Worm (Caenorhabditis elegans) whole organism, L1 larva: Measurements from ENCODE around the gene fic-1.

Experiments used
- C04F5.9 ChIP-seq: sonication (generic microtip); optimal IDR thresholded peaks from 2 replicates; lab custom pipeline; 2016; ENCODE audit warnings: missing genetic modification characterization, missing compliant biosample characterization
- C16A3.4 ChIP-seq: fragments of 150-350 bp; optimal IDR thresholded peaks from 2 replicates; lab custom pipeline; 2014; ENCODE audit warnings: missing biosample characterization, missing genetic modification characterization
- F16B12.6 ChIP-seq: fragments of 150-350 bp; optimal IDR thresholded peaks from 2 replicates; lab custom pipeline; 2014; ENCODE audit warnings: missing biosample characterization, missing genetic modification characterization
- aha-1 ChIP-seq: fragments of 150-350 bp; optimal IDR thresholded peaks from 2 replicates; lab custom pipeline; 2014; ENCODE audit warnings: missing biosample characterization, missing genetic modification characterization
- alr-1 ChIP-seq: fragments of 200-800 bp; sonication (Bioruptor generic); optimal IDR thresholded peaks from 2 replicates; lab custom pipeline; 2018; ENCODE audit warnings: borderline replicate concordance, mild to moderate bottlenecking, missing genetic modification characterization, missing compliant biosample characterization
- ama-1 ChIP-seq: fragments of 150-350 bp; optimal IDR thresholded peaks from 2 replicates; lab custom pipeline; 2014
- blmp-1 ChIP-seq: fragments of 150-350 bp; optimal IDR thresholded peaks from 2 replicates; lab custom pipeline; 2014; ENCODE audit warnings: missing biosample characterization, missing genetic modification characterization
- ceh-63 ChIP-seq: fragments of 200-800 bp; sonication (Bioruptor generic); optimal IDR thresholded peaks from 2 replicates; lab custom pipeline; 2018; ENCODE audit warnings: mild to moderate bottlenecking, missing genetic modification characterization, missing compliant biosample characterization
- ceh-8 ChIP-seq: fragments of 200-800 bp; sonication (Bioruptor generic); optimal IDR thresholded peaks from 2 replicates; lab custom pipeline; 2018; ENCODE audit warnings: mild to moderate bottlenecking, missing genetic modification characterization, moderate library complexity, missing compliant biosample characterization
- ceh-90 ChIP-seq: sonication (generic microtip); optimal IDR thresholded peaks from 2 replicates; lab custom pipeline; 2016; ENCODE audit warnings: missing genetic modification characterization, missing compliant biosample characterization
- ces-1 ChIP-seq: fragments of 150-350 bp; optimal IDR thresholded peaks from 2 replicates; lab custom pipeline; 2014; ENCODE audit warnings: missing biosample characterization, missing genetic modification reagents, missing genetic modification characterization
- dpl-1 ChIP-seq, 3 experiments: fragments of 150-350 bp in 2 of 3; sonication (generic microtip) in 1 of 3; optimal IDR thresholded peaks; 2 replicates each; lab custom pipeline; 2014 to 2017; ENCODE audit warnings: missing biosample characterization in 3 of 3, missing genetic modification characterization in 3 of 3, missing genetic modification reagents in 3 of 3
- efl-1 ChIP-seq, 4 experiments: fragments of 150-350 bp; optimal IDR thresholded peaks in 3 of 4; peaks in 1 of 4; 1 replicate in 1 of 4; 2 replicates in 3 of 4; lab custom pipeline; 2014; ENCODE audit warnings: missing biosample characterization in 2 of 4, missing genetic modification characterization in 2 of 4, missing genetic modification reagents in 2 of 4
- egl-13 ChIP-seq: sonication (generic microtip); optimal IDR thresholded peaks from 2 replicates; lab custom pipeline; 2016; ENCODE audit warnings: missing genotype, missing genetic modification reagents, missing genetic modification characterization, missing compliant biosample characterization
- elt-2 ChIP-seq: sonication (generic microtip); optimal IDR thresholded peaks from 2 replicates; lab custom pipeline; 2016; ENCODE audit warnings: missing genetic modification characterization, mild to moderate bottlenecking, inconsistent platforms, missing compliant biosample characterization, missing genetic modification reagents
- elt-3 ChIP-seq, 6 experiments: fragments of 150-350 bp in 1 of 6; sonication (generic microtip); optimal IDR thresholded peaks; 2 replicates each; lab custom pipeline; 2017 to 2018; ENCODE audit warnings: missing biosample characterization in 6 of 6, missing genetic modification characterization in 6 of 6, inconsistent platforms in 1 of 6
- fkh-4 ChIP-seq: sonication (generic microtip); optimal IDR thresholded peaks from 2 replicates; lab custom pipeline; 2016; ENCODE audit warnings: missing compliant biosample characterization, missing genetic modification characterization, borderline replicate concordance
- fkh-8 ChIP-seq: sonication (generic microtip); optimal IDR thresholded peaks from 2 replicates; lab custom pipeline; 2016; ENCODE audit warnings: mild to moderate bottlenecking, missing genetic modification characterization, missing compliant biosample characterization
- grh-1 ChIP-seq: fragments of 200-800 bp; sonication (Bioruptor generic); IDR thresholded peaks from 2 replicates; pipeline ENCODE4 v1.3.6; 2022; ENCODE audit warnings: missing genetic modification reagents, missing genetic modification characterization, missing compliant biosample characterization
- hlh-4 ChIP-seq: sonication (generic microtip); optimal IDR thresholded peaks from 2 replicates; lab custom pipeline; 2016; ENCODE audit warnings: mild to moderate bottlenecking, missing genetic modification characterization, missing compliant biosample characterization
- jun-1 ChIP-seq: fragments of 150-350 bp; optimal IDR thresholded peaks from 2 replicates; lab custom pipeline; 2014; ENCODE audit warnings: missing biosample characterization, missing genetic modification reagents, missing genetic modification characterization
- lin-13 ChIP-seq: fragments of 150-350 bp; optimal IDR thresholded peaks from 2 replicates; lab custom pipeline; 2014; ENCODE audit warnings: missing biosample characterization, missing genetic modification reagents, missing genetic modification characterization
- lin-14 ChIP-seq: fragments of 200-800 bp; sonication (Bioruptor generic); optimal IDR thresholded peaks from 2 replicates; lab custom pipeline; 2018; ENCODE audit warnings: mild to moderate bottlenecking, missing genetic modification characterization, moderate library complexity, missing compliant biosample characterization
- lin-35 ChIP-seq, 2 experiments: fragments of 150-350 bp; optimal IDR thresholded peaks; 2 replicates each; lab custom pipeline; 2014; ENCODE audit warnings: missing biosample characterization in 2 of 2, missing genetic modification characterization in 2 of 2, missing genetic modification reagents in 2 of 2
- lin-39 ChIP-seq: fragments of 150-350 bp; optimal IDR thresholded peaks from 2 replicates; lab custom pipeline; 2014; ENCODE audit warnings: missing biosample characterization, missing genetic modification reagents, missing genetic modification characterization
- lsy-2 ChIP-seq, 2 experiments: fragments of 150-350 bp; optimal IDR thresholded peaks; 2 replicates each; lab custom pipeline; 2014; ENCODE audit warnings: missing biosample characterization in 2 of 2, missing genetic modification characterization in 2 of 2
- mdl-1 ChIP-seq, 2 experiments: fragments of 150-350 bp; optimal IDR thresholded peaks; 2 replicates each; lab custom pipeline; 2014 to 2017; ENCODE audit warnings: missing biosample characterization in 2 of 2, missing genetic modification characterization in 2 of 2, inconsistent platforms in 1 of 2
- mep-1 ChIP-seq: fragments of 150-350 bp; optimal IDR thresholded peaks from 2 replicates; lab custom pipeline; 2014; ENCODE audit warnings: missing biosample characterization, missing genetic modification characterization
- nhr-19 ChIP-seq: fragments of 200-800 bp; sonication (Bioruptor generic); conservative IDR thresholded peaks from 2 replicates; pipeline ENCODE4 v1.3.6; 2022; ENCODE audit warnings: missing genetic modification characterization, missing compliant biosample characterization
- nhr-20 ChIP-seq: sonication (generic microtip); optimal IDR thresholded peaks from 2 replicates; lab custom pipeline; 2016; ENCODE audit warnings: mild to moderate bottlenecking, missing genetic modification characterization, missing compliant biosample characterization
- nhr-237 ChIP-seq: fragments of 150-350 bp; optimal IDR thresholded peaks from 2 replicates; lab custom pipeline; 2014; ENCODE audit warnings: missing biosample characterization, missing genetic modification characterization
- nhr-28 ChIP-seq: fragments of 150-350 bp; optimal IDR thresholded peaks from 2 replicates; lab custom pipeline; 2014; ENCODE audit warnings: missing biosample characterization, missing genetic modification characterization
- nhr-47 ChIP-seq: sonication (generic microtip); optimal IDR thresholded peaks from 2 replicates; lab custom pipeline; 2016; ENCODE audit warnings: mild to moderate bottlenecking, missing genetic modification characterization, moderate library complexity, missing compliant biosample characterization
- nhr-71 ChIP-seq: sonication (generic microtip); optimal IDR thresholded peaks from 2 replicates; lab custom pipeline; 2016; ENCODE audit warnings: mild to moderate bottlenecking, missing genetic modification characterization, moderate library complexity, missing compliant biosample characterization
- nhr-84 ChIP-seq: sonication (generic microtip); optimal IDR thresholded peaks from 2 replicates; lab custom pipeline; 2017; ENCODE audit warnings: missing biosample characterization, missing genetic modification characterization
- nhr-85 ChIP-seq: sonication (generic microtip); peaks from one replicate; lab custom pipeline; 2016; ENCODE audit warnings: missing genetic modification characterization, inconsistent platforms, missing compliant biosample characterization
- nhr-90 ChIP-seq: sonication (generic microtip); optimal IDR thresholded peaks from 2 replicates; lab custom pipeline; 2016; ENCODE audit warnings: mild to moderate bottlenecking, missing genetic modification characterization, missing compliant biosample characterization; ENCODE audit not compliant: poor library complexity
- pqm-1 ChIP-seq: sonication (generic microtip); optimal IDR thresholded peaks from 3 replicates; lab custom pipeline; 2017; ENCODE audit warnings: missing biosample characterization, missing genetic modification characterization
- rnt-1 ChIP-seq: sonication (generic microtip); optimal IDR thresholded peaks from 2 replicates; lab custom pipeline; 2016; ENCODE audit warnings: mild to moderate bottlenecking, missing genetic modification characterization, moderate library complexity, missing compliant biosample characterization
- snpc-4 ChIP-seq: fragments of 150-350 bp; optimal IDR thresholded peaks from 2 replicates; lab custom pipeline; 2014; ENCODE audit warnings: missing biosample characterization, missing genetic modification characterization
- snu-23 ChIP-seq: sonication (generic microtip); optimal IDR thresholded peaks from 2 replicates; lab custom pipeline; 2016; ENCODE audit warnings: missing genetic modification characterization, missing compliant biosample characterization
- sptf-1 ChIP-seq: fragments of 150-350 bp; optimal IDR thresholded peaks from 2 replicates; lab custom pipeline; 2014; ENCODE audit warnings: missing biosample characterization, missing genetic modification characterization
- sup-37 ChIP-seq: fragments of 200-800 bp; sonication (Bioruptor generic); optimal IDR thresholded peaks from 2 replicates; lab custom pipeline; 2018; ENCODE audit warnings: mild to moderate bottlenecking, missing genetic modification characterization, missing compliant biosample characterization
- swsn-7 ChIP-seq: sonication (generic microtip); optimal IDR thresholded peaks from 2 replicates; lab custom pipeline; 2016; ENCODE audit warnings: missing genetic modification characterization, missing compliant biosample characterization
- tbx-2 ChIP-seq: sonication (generic microtip); optimal IDR thresholded peaks from 2 replicates; lab custom pipeline; 2016; ENCODE audit warnings: missing genetic modification characterization, missing compliant biosample characterization
- unc-130 ChIP-seq: fragments of 150-350 bp; optimal IDR thresholded peaks from 2 replicates; lab custom pipeline; 2017; ENCODE audit warnings: missing biosample characterization, missing genetic modification characterization, inconsistent platforms
- unc-30 ChIP-seq: sonication (generic microtip); optimal IDR thresholded peaks from 2 replicates; lab custom pipeline; 2017; ENCODE audit warnings: missing biosample characterization, missing genetic modification characterization
- zag-1 ChIP-seq: fragments of 150-350 bp; optimal IDR thresholded peaks from 2 replicates; lab custom pipeline; 2014; ENCODE audit warnings: missing biosample characterization, missing genetic modification characterization

fic-1 gene

ce11 chrIV:10971636-10972199 is 34.5 kb downstream of the fic-1 start:
- TF ChIP-seq lin-35 (GFP tag; optimal IDR thresholded peaks at IDR 0.05; lab: Kevin White, UChicago) = peak; percentile 12 to 53
- TF ChIP-seq rnt-1 = no peak
- TF ChIP-seq efl-1 (optimal IDR thresholded peaks at IDR 0.05; lab: Kevin White, UChicago) = peak in 1 of 2 experiments; percentile 25
- TF ChIP-seq efl-1 (GFP tag; optimal IDR thresholded peaks at IDR 0.05 in 1 of 2; lab: Kevin White, UChicago) = peak in 1 of 2 experiments; percentile 87
- TF ChIP-seq blmp-1 (tag; lab: Kevin White, UChicago) = peak; percentile 59
- peak; percentile 34 for TF ChIP-seq nhr-47 (tag; lab: Kevin White, UChicago)
- TF ChIP-seq C16A3.4 (tag; lab: Kevin White, UChicago) = peak; percentile 14
- peak; percentile 2 for TF ChIP-seq mep-1
- peak in 5 of 6 experiments; percentile 14 to 73 (median 43) for TF ChIP-seq elt-3 (tag; optimal IDR thresholded peaks at IDR 0.05; lab: Kevin White, UChicago)
- no peak for TF ChIP-seq egl-13 (tag; lab: Kevin White, UChicago)
- no peak for TF ChIP-seq ceh-90 (tag; lab: Kevin White, UChicago)
- peak; percentile 27 to 36 for TF ChIP-seq lsy-2 (tag; optimal IDR thresholded peaks at IDR 0.05; lab: Kevin White, UChicago)
- no peak for TF ChIP-seq snpc-4 (tag; lab: Kevin White, UChicago)
- no peak for TF ChIP-seq hlh-4 (tag; lab: Kevin White, UChicago)
- peak; percentile 64 for TF ChIP-seq nhr-71
- peak in 1 of 3 experiments; percentile 35 for TF ChIP-seq dpl-1 (GFP tag; optimal IDR thresholded peaks at IDR 0.05; lab: Kevin White, UChicago)
- peak; percentile 81 for TF ChIP-seq snu-23 (GFP tag; lab: Kevin White, UChicago)
- peak; percentile 98 for TF ChIP-seq nhr-85 (tag; lab: Kevin White, UChicago)
- TF ChIP-seq ama-1 (lab: Kevin White, UChicago) = no peak
- TF ChIP-seq fkh-8 (tag; lab: Kevin White, UChicago) = no peak
- TF ChIP-seq ceh-63 (GFP tag; lab: Kevin White, UChicago) = no peak
- no peak for TF ChIP-seq ceh-8 (GFP tag; lab: Kevin White, UChicago)
- TF ChIP-seq nhr-20 (tag; lab: Kevin White, UChicago) = peak; percentile 82
- TF ChIP-seq nhr-90 (tag; lab: Kevin White, UChicago) = peak; percentile 48
- TF ChIP-seq nhr-19 (GFP tag; lab: Robert Waterston, UW) = peak; percentile 20
- peak; percentile 90 for TF ChIP-seq lin-14 (GFP tag; lab: Kevin White, UChicago)
- TF ChIP-seq grh-1 = peak; percentile 80
- TF ChIP-seq tbx-2 (tag; lab: Kevin White, UChicago) = peak; percentile 44
- TF ChIP-seq elt-2 = no peak
- no peak for TF ChIP-seq sup-37
- TF ChIP-seq F16B12.6 (tag; lab: Kevin White, UChicago) = no peak
- no peak for TF ChIP-seq aha-1 (tag; lab: Kevin White, UChicago)
- TF ChIP-seq pqm-1 = no peak
- TF ChIP-seq mdl-1 (tag; optimal IDR thresholded peaks at IDR 0.05; lab: Kevin White, UChicago) = peak in 1 of 2 experiments; percentile 68
- no peak for TF ChIP-seq ces-1 (GFP tag; lab: Kevin White, UChicago)
- TF ChIP-seq nhr-84 (tag; lab: Kevin White, UChicago) = no peak

ce11 chrIV:10975968-10976367 is 38.7 kb downstream of the fic-1 start:
- TF ChIP-seq zag-1 (tag; lab: Kevin White, UChicago) = no peak
- peak; percentile 77 for TF ChIP-seq snu-23 (GFP tag; lab: Kevin White, UChicago)
- peak; percentile 69 for TF ChIP-seq blmp-1 (tag; lab: Kevin White, UChicago)
- no peak for TF ChIP-seq C04F5.9 (tag; lab: Kevin White, UChicago)
- no peak for TF ChIP-seq jun-1 (tag; lab: Kevin White, UChicago)
- no peak for TF ChIP-seq nhr-28 (tag; lab: Kevin White, UChicago)
- TF ChIP-seq dpl-1 (GFP tag; optimal IDR thresholded peaks at IDR 0.05; lab: Kevin White, UChicago) = peak in 2 of 3 experiments; percentile 6
- TF ChIP-seq fkh-4 (tag; lab: Kevin White, UChicago) = no peak
- no peak for TF ChIP-seq nhr-84 (tag; lab: Kevin White, UChicago)
- peak in 3 of 6 experiments; percentile 12 to 77 (median 18) for TF ChIP-seq elt-3 (tag; optimal IDR thresholded peaks at IDR 0.05; lab: Kevin White, UChicago)
- TF ChIP-seq mep-1 = peak; percentile 48
- TF ChIP-seq lin-14 (GFP tag; lab: Kevin White, UChicago) = peak; percentile 82
- TF ChIP-seq alr-1 (tag; lab: Kevin White, UChicago) = no peak
- no peak for TF ChIP-seq sptf-1 (tag; lab: Kevin White, UChicago)
- TF ChIP-seq unc-30 (tag; lab: Kevin White, UChicago) = no peak
- TF ChIP-seq ces-1 (GFP tag; lab: Kevin White, UChicago) = no peak
- no peak for TF ChIP-seq lin-39 (tag; lab: Kevin White, UChicago)
- TF ChIP-seq nhr-47 (tag; lab: Kevin White, UChicago) = peak; percentile 48
- TF ChIP-seq ceh-90 (tag; lab: Kevin White, UChicago) = no peak
- TF ChIP-seq ceh-63 (GFP tag; lab: Kevin White, UChicago) = no peak
- peak; percentile 37 to 39 for TF ChIP-seq lsy-2 (tag; optimal IDR thresholded peaks at IDR 0.05; lab: Kevin White, UChicago)
- TF ChIP-seq grh-1 = peak; percentile 73
- no peak for TF ChIP-seq unc-130 (tag; lab: Kevin White, UChicago)
- no peak for TF ChIP-seq fkh-8 (tag; lab: Kevin White, UChicago)
- TF ChIP-seq sup-37 = no peak
- TF ChIP-seq nhr-237 (tag; lab: Kevin White, UChicago) = no peak
- peak; percentile 40 for TF ChIP-seq tbx-2 (tag; lab: Kevin White, UChicago)
- peak; percentile 8 for TF ChIP-seq swsn-7
- TF ChIP-seq lin-13 (GFP tag; lab: Kevin White, UChicago) = peak; percentile 36
